Worm (Caenorhabditis elegans) whole organism, L2 larva: ENCODE results near the gene Y55F3C.10.

Experiments
- ZK546.5 ChIP-seq: sonication (generic microtip); optimal IDR thresholded peaks from 2 replicates; lab custom pipeline; 2017; ENCODE audit warnings: missing biosample characterization, missing genetic modification characterization
- ama-1 ChIP-seq: fragments of 150-350 bp; optimal IDR thresholded peaks from 2 replicates; lab custom pipeline; 2018; ENCODE audit warnings: inconsistent platforms
- fos-1 ChIP-seq: fragments of 150-350 bp; optimal IDR thresholded peaks from 2 replicates; lab custom pipeline; 2014; ENCODE audit warnings: missing biosample characterization, missing genetic modification characterization
- nhr-12 ChIP-seq: fragments of 150-350 bp; optimal IDR thresholded peaks from 2 replicates; lab custom pipeline; 2014; ENCODE audit warnings: missing biosample characterization, missing genetic modification characterization
- unc-62 ChIP-seq: fragments of 150-350 bp; optimal IDR thresholded peaks from 2 replicates; lab custom pipeline; 2014; ENCODE audit warnings: missing biosample characterization, missing genetic modification reagents, missing genetic modification characterization

DNA sequence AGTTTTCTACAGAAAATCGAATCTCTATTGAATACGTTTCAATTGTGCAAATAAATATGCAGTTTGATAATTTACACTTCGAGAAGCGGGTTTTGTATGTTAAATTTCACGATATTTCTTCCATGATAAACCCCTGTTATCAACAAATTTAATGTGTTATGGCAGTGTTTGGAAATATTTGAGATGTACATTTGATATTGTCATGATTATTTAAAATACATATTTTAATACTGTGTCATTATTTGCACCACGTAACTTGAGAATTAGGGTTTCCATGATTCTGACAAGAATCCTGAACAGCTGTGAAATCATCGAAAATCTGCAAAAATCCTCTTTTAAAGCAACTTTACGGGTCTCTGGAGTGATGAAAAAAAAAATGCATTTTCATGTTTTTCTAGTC lies 48.8 kb downstream of the Y55F3C.10 start, which contains the start of gene K11H12.11:
- TF ChIP-seq ZK546.5, result no peak
- no peak for TF ChIP-seq ama-1
- no peak for TF ChIP-seq nhr-12 (tag; lab: Kevin White, UChicago)
- TF ChIP-seq unc-62 (GFP tag; lab: Kevin White, UChicago), result no peak
- TF ChIP-seq fos-1 (tag; lab: Kevin White, UChicago), result peak; percentile 2
